Fruit fly (Drosophila melanogaster) whole organism, embryonic: ENCODE results near the gene sni.
A peak's percentile ranks its signal among the peaks of the same experiment; 100 is the strongest.

ENCODE experiments used
- C15 ChIP-seq: fragments of 200-800 bp; sonication (Bioruptor generic); IDR thresholded peaks from 3 replicates; pipeline ENCODE4 v1.3.6; 2022; ENCODE audit warnings: missing biosample characterization, missing genetic modification characterization
- CG10654 ChIP-seq: fragments of 200-800 bp; sonication (Bioruptor generic); optimal IDR thresholded peaks from 2 replicates; lab custom pipeline; 2016; ENCODE audit warnings: missing biosample characterization, missing genetic modification characterization
- CG12391 ChIP-seq: fragments of 200-800 bp; sonication (Bioruptor generic); optimal IDR thresholded peaks from 3 replicates; lab custom pipeline; 2018; ENCODE audit warnings: missing biosample characterization, mild to moderate bottlenecking, missing genetic modification characterization, moderate library complexity
- CG12659 ChIP-seq: fragments of 200-800 bp; sonication (Bioruptor generic); optimal IDR thresholded peaks from 3 replicates; lab custom pipeline; 2017; ENCODE audit warnings: mild to moderate bottlenecking, missing biosample characterization, missing genetic modification reagents, missing genetic modification characterization
- CG13123 ChIP-seq: fragments of 200-800 bp; sonication (Bioruptor generic); optimal IDR thresholded peaks from 2 replicates; lab custom pipeline; 2016; ENCODE audit warnings: missing biosample characterization, missing genetic modification characterization
- CG14050 ChIP-seq: fragments of 200-800 bp; sonication (Bioruptor generic); IDR thresholded peaks from 3 replicates; pipeline ENCODE4 v1.3.6; 2022; ENCODE audit warnings: missing biosample characterization, missing genetic modification characterization
- CG31224 ChIP-seq: fragments of 200-800 bp; sonication (Bioruptor generic); IDR thresholded peaks from 2 replicates; pipeline ENCODE4 v1.3.6; 2022; ENCODE audit warnings: missing biosample characterization, missing genetic modification characterization
- CG32767 ChIP-seq: fragments of 200-800 bp; sonication (Bioruptor generic); IDR thresholded peaks from 2 replicates; pipeline ENCODE4 v1.3.6; 2022; ENCODE audit warnings: missing biosample characterization, missing genetic modification characterization
- CG33557 ChIP-seq: fragments of 200-800 bp; sonication (Bioruptor generic); optimal IDR thresholded peaks from 2 replicates; lab custom pipeline; 2019; ENCODE audit warnings: missing biosample characterization, mild to moderate bottlenecking, missing genetic modification characterization, moderate library complexity
- CG34376 ChIP-seq: fragments of 200-800 bp; sonication (Bioruptor generic); optimal IDR thresholded peaks from 2 replicates; lab custom pipeline; 2018; ENCODE audit warnings: missing biosample characterization, mild to moderate bottlenecking, missing genetic modification characterization
- CG4282 ChIP-seq: fragments of 200-800 bp; sonication (Bioruptor generic); optimal IDR thresholded peaks from 2 replicates; lab custom pipeline; 2016; ENCODE audit warnings: missing biosample characterization, missing genetic modification characterization
- CG4854 ChIP-seq: fragments of 200-800 bp; sonication (Bioruptor generic); optimal IDR thresholded peaks from 2 replicates; lab custom pipeline; 2016; ENCODE audit warnings: missing biosample characterization, missing genetic modification characterization, inconsistent platforms
- CG6272 ChIP-seq: fragments of 200-800 bp; sonication (Bioruptor generic); IDR thresholded peaks from 2 replicates; pipeline ENCODE4 v1.3.6; 2022; ENCODE audit warnings: missing biosample characterization, missing genetic modification characterization
- CG6791 ChIP-seq: fragments of 200-800 bp; sonication (Bioruptor generic); IDR thresholded peaks from 3 replicates; pipeline ENCODE4 v1.3.6; 2022; ENCODE audit warnings: missing biosample characterization, missing genetic modification characterization; ENCODE audit not compliant: partially characterized antibody
- CG7271 ChIP-seq: fragments of 200-800 bp; sonication (Bioruptor generic); optimal IDR thresholded peaks from 2 replicates; lab custom pipeline; 2018; ENCODE audit warnings: missing biosample characterization, mild to moderate bottlenecking, missing genetic modification characterization, moderate library complexity
- CG7786 ChIP-seq: fragments of 200-800 bp; sonication (Bioruptor generic); optimal IDR thresholded peaks from 2 replicates; lab custom pipeline; 2016; ENCODE audit warnings: missing biosample characterization, missing genetic modification characterization
- CG7963 ChIP-seq: fragments of 200-800 bp; sonication (Bioruptor generic); IDR thresholded peaks from 3 replicates; pipeline ENCODE4 v1.3.6; 2022; ENCODE audit warnings: missing biosample characterization, missing genetic modification characterization; ENCODE audit not compliant: partially characterized antibody
- CG9876 ChIP-seq: fragments of 200-800 bp; sonication (Bioruptor generic); optimal IDR thresholded peaks from 2 replicates; lab custom pipeline; 2016; ENCODE audit warnings: missing biosample characterization, missing genetic modification characterization
- Chrac-16 ChIP-seq: fragments of 200-800 bp; sonication (Bioruptor generic); optimal IDR thresholded peaks from 3 replicates; lab custom pipeline; 2016; ENCODE audit warnings: missing biosample characterization, missing genetic modification characterization
- Ets97D ChIP-seq: fragments of 200-800 bp; sonication (Bioruptor generic); optimal IDR thresholded peaks from 3 replicates; lab custom pipeline; 2016; ENCODE audit warnings: missing biosample characterization, missing genetic modification characterization
- Fer2 ChIP-seq: fragments of 200-800 bp; sonication (Bioruptor generic); optimal IDR thresholded peaks from 2 replicates; lab custom pipeline; 2018; ENCODE audit warnings: missing biosample characterization, mild to moderate bottlenecking, missing genetic modification characterization, moderate library complexity
- H2.0 ChIP-seq: fragments of 200-800 bp; sonication (Bioruptor generic); IDR thresholded peaks from 2 replicates; pipeline ENCODE4 v1.3.6; 2022; ENCODE audit warnings: missing biosample characterization, missing genetic modification characterization
- HLH4C ChIP-seq: fragments of 200-800 bp; sonication (Bioruptor generic); IDR thresholded peaks from 3 replicates; pipeline ENCODE4 v1.3.6; 2022; ENCODE audit warnings: missing biosample characterization, missing genetic modification characterization; ENCODE audit not compliant: partially characterized antibody
- HLH54F ChIP-seq: fragments of 200-800 bp; sonication (Bioruptor generic); optimal IDR thresholded peaks from 3 replicates; lab custom pipeline; 2016; ENCODE audit warnings: missing biosample characterization, missing genetic modification characterization
- Hey ChIP-seq: fragments of 200-800 bp; sonication (Bioruptor generic); optimal IDR thresholded peaks from 3 replicates; lab custom pipeline; 2018; ENCODE audit warnings: missing biosample characterization, mild to moderate bottlenecking, missing genetic modification characterization
- Hr51 ChIP-seq, 2 experiments: fragments of 200-800 bp; sonication (Bioruptor generic); optimal IDR thresholded peaks; 2 replicates in 1 of 2; 3 replicates in 1 of 2; lab custom pipeline; 2016 to 2018; ENCODE audit warnings: missing biosample characterization in 2 of 2, missing genetic modification characterization in 2 of 2, mild to moderate bottlenecking in 1 of 2, moderate library complexity in 1 of 2
- Hsf ChIP-seq: fragments of 200-800 bp; sonication (Bioruptor generic); optimal IDR thresholded peaks from 3 replicates; lab custom pipeline; 2016; ENCODE audit warnings: missing biosample characterization, missing genetic modification characterization
- Jarid2 ChIP-seq: fragments of 200-800 bp; sonication (Bioruptor generic); optimal IDR thresholded peaks from 3 replicates; lab custom pipeline; 2017; ENCODE audit warnings: mild to moderate bottlenecking, missing biosample characterization, missing genetic modification reagents, missing genetic modification characterization
- MBD-R2 ChIP-seq: fragments of 200-800 bp; sonication (Bioruptor generic); IDR thresholded peaks from 2 replicates; pipeline ENCODE4 v1.3.6; 2022; ENCODE audit warnings: missing biosample characterization, missing genetic modification characterization
- MTF-1 ChIP-seq: fragments of 200-800 bp; sonication (Bioruptor generic); optimal IDR thresholded peaks from 2 replicates; lab custom pipeline; 2018; ENCODE audit warnings: missing biosample characterization, mild to moderate bottlenecking, missing genetic modification characterization, borderline replicate concordance
- Ravus ChIP-seq: fragments of 200-800 bp; sonication (Bioruptor generic); IDR thresholded peaks from 2 replicates; pipeline ENCODE4 v1.3.6; 2022; ENCODE audit warnings: missing biosample characterization, missing genetic modification characterization
- Trl ChIP-seq, 3 experiments: fragments of >200 bp in 2 of 3; fragments of 200-800 bp in 1 of 3; sonication (Bioruptor generic) in 1 of 3; optimal IDR thresholded peaks; 2 replicates in 1 of 3; 3 replicates in 2 of 3; lab custom pipeline; 2016 to 2017; ENCODE audit warnings: missing biosample characterization in 1 of 3, missing genetic modification characterization in 1 of 3
- cad ChIP-seq: fragments of >200 bp; optimal IDR thresholded peaks from 2 replicates; lab custom pipeline; 2017; ENCODE audit warnings: missing biosample characterization, missing genetic modification characterization
- ci ChIP-seq: fragments of 200-800 bp; sonication (Bioruptor generic); IDR thresholded peaks from 3 replicates; pipeline ENCODE4 v1.3.6; 2022; ENCODE audit warnings: missing biosample characterization, missing genetic modification characterization
- crc ChIP-seq: fragments of 200-800 bp; sonication (Bioruptor generic); optimal IDR thresholded peaks from 2 replicates; lab custom pipeline; 2016; ENCODE audit warnings: missing biosample characterization, missing genetic modification characterization
- dati ChIP-seq: fragments of 200-800 bp; sonication (Bioruptor generic); IDR thresholded peaks from 2 replicates; pipeline ENCODE4 v1.3.6; 2022; ENCODE audit warnings: missing biosample characterization, missing genetic modification characterization
- en ChIP-seq: fragments of 200-800 bp; sonication (Bioruptor generic); optimal IDR thresholded peaks from 2 replicates; lab custom pipeline; 2016; ENCODE audit warnings: missing biosample characterization, missing genetic modification characterization
- ewg ChIP-seq: fragments of 200-800 bp; sonication (Bioruptor generic); optimal IDR thresholded peaks from 3 replicates; lab custom pipeline; 2017; ENCODE audit warnings: mild to moderate bottlenecking, missing biosample characterization, missing genetic modification reagents, missing genetic modification characterization
- exex ChIP-seq: fragments of 200-800 bp; sonication (Bioruptor generic); optimal IDR thresholded peaks from 4 replicates; lab custom pipeline; 2018; ENCODE audit warnings: missing biosample characterization, mild to moderate bottlenecking, missing genetic modification characterization, moderate library complexity
- gce ChIP-seq: fragments of 200-800 bp; sonication (Bioruptor generic); IDR thresholded peaks from 3 replicates; pipeline ENCODE4 v1.3.6; 2022; ENCODE audit warnings: missing biosample characterization, missing genetic modification characterization
- gem ChIP-seq: fragments of 200-800 bp; sonication (Bioruptor generic); optimal IDR thresholded peaks from 2 replicates; lab custom pipeline; 2019; ENCODE audit warnings: missing biosample characterization, mild to moderate bottlenecking, missing genetic modification characterization, moderate library complexity
- h ChIP-seq: fragments of >200 bp; optimal IDR thresholded peaks from 2 replicates; lab custom pipeline; 2017
- hth ChIP-seq: fragments of >200 bp; optimal IDR thresholded peaks from 2 replicates; lab custom pipeline; 2017; ENCODE audit warnings: inconsistent platforms
- kah ChIP-seq: fragments of 200-800 bp; sonication (Bioruptor generic); optimal IDR thresholded peaks from 2 replicates; lab custom pipeline; 2018; ENCODE audit warnings: missing biosample characterization, mild to moderate bottlenecking, missing genetic modification characterization
- lab ChIP-seq: fragments of 200-800 bp; sonication (Bioruptor generic); optimal IDR thresholded peaks from 3 replicates; lab custom pipeline; 2017; ENCODE audit warnings: missing biosample characterization, missing genetic modification characterization, mild to moderate bottlenecking, moderate library complexity, missing genetic modification reagents
- nau ChIP-seq: fragments of 200-800 bp; sonication (Bioruptor generic); optimal IDR thresholded peaks from 3 replicates; lab custom pipeline; 2017; ENCODE audit warnings: missing biosample characterization, mild to moderate bottlenecking, missing genetic modification characterization, missing genetic modification reagents
- sens ChIP-seq: fragments of 200-800 bp; sonication (Bioruptor generic); peaks from one replicate; lab custom pipeline; 2016; ENCODE audit warnings: missing biosample characterization, missing genetic modification characterization
- sens-2 ChIP-seq: fragments of 200-800 bp; sonication (Bioruptor generic); IDR thresholded peaks from 2 replicates; pipeline ENCODE4 v1.3.6; 2022; ENCODE audit warnings: missing biosample characterization, missing genetic modification characterization
- stwl ChIP-seq: fragments of 200-800 bp; sonication (Bioruptor generic); optimal IDR thresholded peaks from 3 replicates; lab custom pipeline; 2018; ENCODE audit warnings: missing biosample characterization, mild to moderate bottlenecking, missing genetic modification characterization, moderate library complexity
- vvl ChIP-seq: fragments of 200-800 bp; sonication (Bioruptor generic); IDR thresholded peaks from 2 replicates; pipeline ENCODE4 v1.3.6; 2022; ENCODE audit warnings: missing biosample characterization, missing genetic modification characterization
- zfh1 ChIP-seq: fragments of 200-800 bp; sonication (Bioruptor generic); IDR thresholded peaks from 3 replicates; pipeline ENCODE4 v1.3.6; 2022; ENCODE audit warnings: missing biosample characterization, missing genetic modification characterization

Gene sni

dm6 chrX:8202724-8203362 lies 41.0 kb downstream of the sni start (continued):
- TF ChIP-seq CG12391 (tag; lab: Kevin White, UChicago) (peak; percentile 28), h (lab: Kevin White, UChicago) (no peak), gce (GFP tag; lab: Robert Waterston, UW) (no peak), CG33557 (GFP tag; lab: Kevin White, UChicago) (no peak), Hey (tag; lab: Kevin White, UChicago) (no peak), Jarid2 (GFP tag; lab: Kevin White, UChicago) (no peak), CG7786 (GFP tag; lab: Kevin White, UChicago) (no peak), H2.0 (0 out of 2 replicates have a peak, but pooled peaks have one; percentile 12), kah (no peak), CG10654 (GFP tag; lab: Kevin White, UChicago) (no peak), exex (tag; lab: Kevin White, UChicago) (no peak), CG32767 (GFP tag; lab: Robert Waterston, UW) (no peak), MBD-R2 (GFP tag; lab: Robert Waterston, UW) (no peak), CG6272 (GFP tag; lab: Robert Waterston, UW) (no peak), CG7963 (GFP tag; lab: Robert Waterston, UW) (no peak), Fer2 (tag; lab: Kevin White, UChicago) (no peak), CG13123 (GFP tag; lab: Kevin White, UChicago) (no peak), Hsf (GFP tag; lab: Kevin White, UChicago) (peak; percentile 10), HLH54F (GFP tag; lab: Kevin White, UChicago) (no peak), sens-2 (no peak), Ets97D (GFP tag; lab: Kevin White, UChicago) (no peak), gem (tag; lab: Kevin White, UChicago) (peak; percentile 56), Ravus (GFP tag; lab: Robert Waterston, UW) (no peak), cad (no peak), CG4282 (GFP tag; lab: Kevin White, UChicago) (no peak), zfh1 (GFP tag; lab: Robert Waterston, UW) (no peak), dati (GFP tag; lab: Robert Waterston, UW) (no peak), CG9876 (GFP tag; lab: Kevin White, UChicago) (no peak), Chrac-16 (GFP tag; lab: Kevin White, UChicago) (no peak), hth (lab: Kevin White, UChicago) (no peak), CG7271 (no peak), MTF-1 (GFP tag; lab: Kevin White, UChicago) (no peak), vvl (GFP tag; lab: Robert Waterston, UW) (peak; percentile 10; the same call in 1 of the 2 replicates), ewg (GFP tag; lab: Kevin White, UChicago) (no peak), stwl (tag; lab: Kevin White, UChicago) (no peak), nau (GFP tag; lab: Kevin White, UChicago) (no peak), CG34376 (no peak), CG6791 (GFP tag; lab: Robert Waterston, UW) (no peak), CG31224 (no peak), Hr51 (GFP tag; optimal IDR thresholded peaks at IDR 0.05; lab: Kevin White, UChicago) (peak in 1 of 2 experiments; percentile 56), CG14050 (no peak), C15 (no peak), ci (GFP tag; lab: Robert Waterston, UW) (no peak), HLH4C (GFP tag; lab: Robert Waterston, UW) (no peak), lab (GFP tag; lab: Kevin White, UChicago) (peak; percentile 48), CG12659 (GFP tag; lab: Kevin White, UChicago) (peak; percentile 23), Trl (optimal IDR thresholded peaks at IDR 0.05; lab: Kevin White, UChicago) (no peak), Trl (GFP tag; optimal IDR thresholded peaks at IDR 0.05; lab: Kevin White, UChicago) (no peak), crc (GFP tag; lab: Kevin White, UChicago) (no peak), CG4854 (no peak), en (GFP tag; lab: Kevin White, UChicago) (no peak), sens (GFP tag; lab: Kevin White, UChicago) (peak; percentile 35)
